Worm (Caenorhabditis elegans): Measurements from ENCODE around the gene str-87.

ce11 chrV:8977895-8978294 lies 10.1 kb downstream of the str-87 start:
- no peak for TF ChIP-seq pqm-1 (tag; optimal IDR thresholded peaks at IDR 0.05)
- TF ChIP-seq ceh-22 (tag; optimal IDR thresholded peaks at IDR 0.05) = no peak
- no peak for TF ChIP-seq che-1 (tag; optimal IDR thresholded peaks at IDR 0.05)
- TF ChIP-seq rnt-1 (tag; optimal IDR thresholded peaks at IDR 0.05) = no peak

Data from whole organism, late embryonic.